Worm (Caenorhabditis elegans) whole organism, early embryonic: ENCODE measurements around the gene nhr-97.

Experiments used
- ama-1 ChIP-seq: fragments of 150-350 bp; optimal IDR thresholded peaks from 2 replicates; lab custom pipeline; 2014
- ceh-13 ChIP-seq: fragments of 200-800 bp; sonication (Bioruptor generic); optimal IDR thresholded peaks from 2 replicates; lab custom pipeline; 2018; ENCODE audit warnings: mild to moderate bottlenecking, missing genetic modification characterization, missing compliant biosample characterization
- scrt-1 ChIP-seq: fragments of 200-800 bp; sonication (Bioruptor generic); IDR thresholded peaks from 2 replicates; pipeline ENCODE4 v1.3.6; 2022; ENCODE audit warnings: missing genetic modification characterization, missing compliant biosample characterization

- TF ChIP-seq ceh-13 (no peak), scrt-1 (GFP tag; lab: Robert Waterston, UW) (no peak), ama-1 (lab: Kevin White, UChicago) (no peak)
Observed at ce11 chrIV:9755713-9756112, 1.7 kb upstream of the nhr-97 start.
